Fruit fly (Drosophila melanogaster) Kc167 (cell line): ENCODE results near the gene CG8507.

Experiments used
- Myc ChIP-seq: fragments of >200 bp; optimal IDR thresholded peaks from 2 replicates; lab custom pipeline; 2017; ENCODE audit warnings: missing external identifiers
- Sin3A ChIP-seq: fragments of >200 bp; optimal IDR thresholded peaks from 2 replicates; lab custom pipeline; 2018; ENCODE audit warnings: missing external identifiers
- h ChIP-seq: fragments of >200 bp; optimal IDR thresholded peaks from 3 replicates; lab custom pipeline; 2018; ENCODE audit warnings: missing external identifiers
- insv ChIP-seq: fragments of >200 bp; optimal IDR thresholded peaks from 3 replicates; lab custom pipeline; 2018; ENCODE audit warnings: missing external identifiers
- psq ChIP-seq: fragments of >200 bp; optimal IDR thresholded peaks from 2 replicates; lab custom pipeline; 2017; ENCODE audit warnings: missing external identifiers
- ttk ChIP-seq: sonication (Bioruptor generic); optimal IDR thresholded peaks from 2 replicates; lab custom pipeline; 2017; ENCODE audit warnings: missing external identifiers

DNA sequence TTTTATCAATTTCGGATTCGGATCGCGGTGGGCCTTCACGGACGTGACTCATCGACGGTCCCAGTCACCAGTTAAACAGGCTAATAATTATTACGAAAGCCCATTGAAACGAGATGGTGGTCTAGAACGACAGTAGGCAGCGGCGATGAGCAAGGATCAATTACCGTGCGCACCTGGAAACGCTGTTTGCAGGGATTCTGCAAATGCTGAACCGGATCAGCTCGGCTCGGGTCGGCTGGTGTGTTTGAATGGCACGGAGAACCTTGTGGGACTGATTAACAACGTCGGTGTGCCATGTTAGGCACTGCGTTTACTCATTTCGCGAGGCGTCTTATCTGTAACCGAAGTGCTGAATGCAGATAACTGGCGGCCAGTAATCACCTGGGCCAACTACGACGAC is 17.1 kb upstream of the CG8507 start, which contains the start of gene Whamy:
- TF ChIP-seq insv (no peak), Myc (lab: Kevin White, UChicago) (no peak), psq (lab: Kevin White, UChicago) (no peak), Sin3A (no peak), h (lab: Kevin White, UChicago) (no peak), ttk (lab: Kevin White, UChicago) (no peak)
